Fruit fly (Drosophila melanogaster): ENCODE measurements around the gene Septin2.

The Septin2 gene

DNA sequence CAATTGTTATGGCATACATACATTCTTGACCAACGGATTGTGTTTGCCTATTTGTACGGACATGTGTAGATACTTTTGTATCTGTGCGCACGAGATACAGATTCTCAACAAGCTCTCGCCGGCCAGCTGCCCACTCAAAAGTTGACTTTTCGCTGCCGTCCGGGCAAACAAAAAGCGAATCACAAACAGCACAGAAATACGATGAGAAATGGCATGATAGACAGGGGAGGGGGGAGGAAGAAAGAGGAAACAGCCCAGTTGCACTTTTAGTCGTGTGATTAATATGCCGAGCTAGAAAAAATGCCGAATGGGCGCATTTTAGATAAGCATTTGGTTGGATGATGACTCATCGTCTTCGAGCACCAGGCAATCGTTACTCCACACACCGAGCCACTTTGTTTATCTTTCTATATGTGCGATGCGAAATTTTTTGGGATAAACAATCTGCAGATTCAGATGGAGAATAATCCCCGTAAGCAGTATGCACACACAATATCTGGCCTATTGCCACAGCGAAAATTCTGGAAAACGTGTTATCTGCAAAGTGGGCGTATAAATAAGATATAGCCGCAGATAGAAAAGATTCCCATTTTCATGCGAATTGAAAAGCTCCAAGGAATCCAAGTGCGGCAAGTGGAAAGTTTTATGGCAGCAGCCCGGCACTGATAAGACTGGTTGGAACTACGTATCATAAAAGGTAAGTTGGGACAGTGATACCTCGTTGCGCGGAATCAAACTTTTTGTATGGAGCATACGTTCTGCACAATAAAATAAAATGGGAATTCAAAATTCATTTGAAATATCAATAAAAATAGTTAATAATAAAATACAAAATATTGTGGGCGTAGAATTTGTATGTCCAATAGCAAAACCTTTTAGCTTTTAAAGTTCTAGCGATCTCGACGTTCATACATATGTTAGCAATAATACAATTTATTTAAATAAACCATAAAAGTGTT lies 41.2 kb downstream of the Septin2 start (continued):
- no peak for TF ChIP-seq dsx (GFP tag; optimal IDR thresholded peaks at IDR 0.05; ENCODE audit: poor library complexity, severe bottlenecking)
- TF ChIP-seq CG34406 (GFP tag; optimal IDR thresholded peaks at IDR 0.05), result no peak
- no peak for TF ChIP-seq eg (GFP tag; IDR thresholded peaks at IDR 0.05)
- no peak for TF ChIP-seq fd59A (GFP tag; optimal IDR thresholded peaks at IDR 0.05)
- TF ChIP-seq vri (GFP tag; optimal IDR thresholded peaks at IDR 0.05), result peak; percentile 59
- no peak for TF ChIP-seq Hr38 (GFP tag; optimal IDR thresholded peaks at IDR 0.05)
- no peak for TF ChIP-seq Eip75B (GFP tag; optimal IDR thresholded peaks at IDR 0.05)
- TF ChIP-seq Ets21C (GFP tag; optimal IDR thresholded peaks at IDR 0.05), result no peak
- TF ChIP-seq fkh (GFP tag; optimal IDR thresholded peaks at IDR 0.05), result peak; percentile 18

- TF ChIP-seq CG11294 (GFP tag; IDR thresholded peaks at IDR 0.05) (no peak), eg (GFP tag; IDR thresholded peaks at IDR 0.05) (peak; percentile 45; the same call in 1 of the 3 replicates), Blimp-1 (GFP tag; optimal IDR thresholded peaks at IDR 0.05) (no peak), CG6854 (GFP tag; optimal IDR thresholded peaks at IDR 0.05) (no peak), dac (GFP tag; optimal IDR thresholded peaks at IDR 0.05) (no peak), fkh (GFP tag; optimal IDR thresholded peaks at IDR 0.05) (peak; percentile 54), spab (GFP tag; optimal IDR thresholded peaks at IDR 0.05) (no peak), Ets21C (GFP tag; optimal IDR thresholded peaks at IDR 0.05) (no peak), CG6163 (GFP tag; IDR thresholded peaks at IDR 0.05) (peak; percentile 31; the same call in 1 of the 3 replicates), net (GFP tag; optimal IDR thresholded peaks at IDR 0.05) (no peak), fd59A (GFP tag; optimal IDR thresholded peaks at IDR 0.05) (no peak), CG8119 (GFP tag; IDR thresholded peaks at IDR 0.05) (no peak), CG10631 (GFP tag; optimal IDR thresholded peaks at IDR 0.05) (no peak), esn (GFP tag; optimal IDR thresholded peaks at IDR 0.05) (no peak), CG6276 (GFP tag; optimal IDR thresholded peaks at IDR 0.05) (no peak), Hr39 (GFP tag; optimal IDR thresholded peaks at IDR 0.05) (no peak), CG6792 (GFP tag; optimal IDR thresholded peaks at IDR 0.05) (no peak), CG32006 (GFP tag; optimal IDR thresholded peaks at IDR 0.05) (no peak), svp (GFP tag) (peak; percentile 62)
These were observed 42.5 kb downstream of the Septin2 start for dm6 chr3R:20545678-20546077.

dm6 chr3R:20544952-20545351 lies 43.2 kb downstream of the Septin2 start:
- TF ChIP-seq Ets96B (tag; optimal IDR thresholded peaks at IDR 0.05) (no peak), OdsH (GFP tag; optimal IDR thresholded peaks at IDR 0.05) (peak; percentile 17), fd59A (GFP tag; optimal IDR thresholded peaks at IDR 0.05) (no peak), Ets21C (GFP tag; optimal IDR thresholded peaks at IDR 0.05) (no peak), Hr4 (GFP tag; optimal IDR thresholded peaks at IDR 0.05) (no peak)

- TF ChIP-seq Gug (GFP tag; IDR thresholded peaks at IDR 0.05) (no peak), svp (GFP tag) (peak; percentile 99), fkh (GFP tag; optimal IDR thresholded peaks at IDR 0.05) (peak; percentile 15)
These were observed 44.4 kb downstream of the Septin2 start for dm6 chr3R:20543719-20544118.

DNA sequence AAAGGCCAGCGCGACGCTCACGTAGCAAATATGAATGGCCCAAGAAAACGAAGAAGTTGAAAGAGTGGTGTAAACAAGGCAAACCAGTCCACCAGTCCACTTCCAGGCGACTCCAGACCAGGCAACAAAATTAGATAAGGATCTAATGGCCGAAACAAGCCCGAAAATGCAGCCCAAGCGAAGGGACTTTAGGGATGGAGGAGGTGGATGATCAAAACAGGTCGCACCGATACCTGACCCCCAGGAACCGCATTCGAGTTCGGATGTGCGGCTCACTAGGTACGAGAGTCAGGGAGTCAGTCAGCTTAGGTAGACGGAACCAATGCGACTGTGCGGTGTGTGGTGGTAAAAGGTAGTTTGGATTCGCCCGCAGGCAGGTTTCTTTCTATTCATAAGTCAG lies 44.9 kb downstream of the Septin2 start:
- TF ChIP-seq net (GFP tag; optimal IDR thresholded peaks at IDR 0.05), result no peak
- no peak for TF ChIP-seq CG11902 (GFP tag; optimal IDR thresholded peaks at IDR 0.05)
- peak; percentile 23 for TF ChIP-seq Eip78C (GFP tag)
